Fruit fly (Drosophila melanogaster) whole organism, embryonic: Measurements from ENCODE around the gene CG13893.

Experiments
- Abd-B ChIP-seq: fragments of 200-800 bp; sonication (Bioruptor generic); optimal IDR thresholded peaks from 2 replicates; lab custom pipeline; 2018; ENCODE audit warnings: missing biosample characterization, mild to moderate bottlenecking, missing genetic modification characterization, moderate library complexity
- Aef1 ChIP-seq: fragments of 200-800 bp; sonication (Bioruptor generic); IDR thresholded peaks from 3 replicates; pipeline ENCODE4 v1.3.6; 2022; ENCODE audit warnings: missing biosample characterization, missing genetic modification characterization
- CG11085 ChIP-seq: fragments of 200-800 bp; sonication (Bioruptor generic); IDR thresholded peaks from 2 replicates; pipeline ENCODE4 v1.3.6; 2022; ENCODE audit warnings: missing biosample characterization, missing genetic modification characterization
- CG12155 ChIP-seq: fragments of 200-800 bp; sonication (Bioruptor generic); optimal IDR thresholded peaks from 3 replicates; lab custom pipeline; 2016; ENCODE audit warnings: missing biosample characterization, missing genetic modification characterization
- CG12391 ChIP-seq: fragments of 200-800 bp; sonication (Bioruptor generic); optimal IDR thresholded peaks from 3 replicates; lab custom pipeline; 2018; ENCODE audit warnings: missing biosample characterization, mild to moderate bottlenecking, missing genetic modification characterization, moderate library complexity
- CG14965 ChIP-seq: fragments of 200-800 bp; sonication (Bioruptor generic); optimal IDR thresholded peaks from 2 replicates; lab custom pipeline; 2016; ENCODE audit warnings: missing biosample characterization, missing genetic modification characterization, borderline replicate concordance
- CG17385 ChIP-seq: fragments of 200-800 bp; sonication (Bioruptor generic); optimal IDR thresholded peaks from 3 replicates; lab custom pipeline; 2018; ENCODE audit warnings: missing biosample characterization, mild to moderate bottlenecking, missing genetic modification characterization
- CG17829 ChIP-seq: fragments of 200-800 bp; optimal IDR thresholded peaks from 2 replicates; lab custom pipeline; 2019; ENCODE audit warnings: missing biosample characterization, mild to moderate bottlenecking, missing genetic modification characterization, moderate library complexity
- CG34422 ChIP-seq: fragments of 200-800 bp; sonication (Bioruptor generic); IDR thresholded peaks from 3 replicates; pipeline ENCODE4 v1.3.6; 2022; ENCODE audit warnings: missing biosample characterization, missing genetic modification characterization
- CG4424 ChIP-seq: fragments of 200-800 bp; sonication (Bioruptor generic); optimal IDR thresholded peaks from 3 replicates; lab custom pipeline; 2016; ENCODE audit warnings: missing biosample characterization, missing genetic modification characterization
- CG6813 ChIP-seq: fragments of 200-800 bp; sonication (Bioruptor generic); optimal IDR thresholded peaks from 2 replicates; lab custom pipeline; 2017; ENCODE audit warnings: missing biosample characterization, missing genetic modification characterization, mild to moderate bottlenecking, moderate library complexity, missing genetic modification reagents
- CG7357 ChIP-seq: fragments of 200-800 bp; sonication (Bioruptor generic); IDR thresholded peaks from 3 replicates; pipeline ENCODE4 v1.3.6; 2022; ENCODE audit warnings: missing biosample characterization, missing genetic modification characterization
- CG7963 ChIP-seq: fragments of 200-800 bp; sonication (Bioruptor generic); IDR thresholded peaks from 3 replicates; pipeline ENCODE4 v1.3.6; 2022; ENCODE audit warnings: missing biosample characterization, missing genetic modification characterization; ENCODE audit not compliant: partially characterized antibody
- CHES-1-like ChIP-seq: fragments of 200-800 bp; sonication (Bioruptor generic); optimal IDR thresholded peaks from 2 replicates; lab custom pipeline; 2016; ENCODE audit warnings: missing biosample characterization, missing genetic modification characterization
- Chrac-16 ChIP-seq: fragments of 200-800 bp; sonication (Bioruptor generic); optimal IDR thresholded peaks from 3 replicates; lab custom pipeline; 2016; ENCODE audit warnings: missing biosample characterization, missing genetic modification characterization
- D ChIP-seq, 2 experiments: fragments of 200-800 bp in 1 of 2; fragments of >200 bp in 1 of 2; sonication (Bioruptor generic) in 1 of 2; optimal IDR thresholded peaks; 2 replicates in 1 of 2; 3 replicates in 1 of 2; lab custom pipeline; 2017; ENCODE audit warnings: mild to moderate bottlenecking in 1 of 2, missing biosample characterization in 1 of 2, missing genetic modification characterization in 1 of 2, missing genetic modification reagents in 1 of 2
- D19B ChIP-seq: fragments of 200-800 bp; sonication (Bioruptor generic); optimal IDR thresholded peaks from 2 replicates; lab custom pipeline; 2017; ENCODE audit warnings: missing biosample characterization, mild to moderate bottlenecking, missing genetic modification characterization
- Dp ChIP-seq: fragments of 200-800 bp; sonication (Bioruptor generic); optimal IDR thresholded peaks from 2 replicates; lab custom pipeline; 2018; ENCODE audit warnings: missing biosample characterization, mild to moderate bottlenecking, missing genetic modification characterization, moderate library complexity
- Dref ChIP-seq: fragments of 200-800 bp; sonication (Bioruptor generic); IDR thresholded peaks from 2 replicates; pipeline ENCODE4 v1.3.6; 2022; ENCODE audit warnings: missing biosample characterization, missing genetic modification characterization
- Drgx ChIP-seq: fragments of 200-800 bp; sonication (Bioruptor generic); IDR thresholded peaks from 2 replicates; pipeline ENCODE4 v1.3.6; 2022; ENCODE audit warnings: missing biosample characterization, missing genetic modification characterization
- HLH4C ChIP-seq: fragments of 200-800 bp; sonication (Bioruptor generic); IDR thresholded peaks from 3 replicates; pipeline ENCODE4 v1.3.6; 2022; ENCODE audit warnings: missing biosample characterization, missing genetic modification characterization; ENCODE audit not compliant: partially characterized antibody
- Hmx ChIP-seq: fragments of 200-800 bp; sonication (Bioruptor generic); optimal IDR thresholded peaks from 2 replicates; lab custom pipeline; 2016; ENCODE audit warnings: missing biosample characterization, missing genetic modification characterization
- Optix ChIP-seq: fragments of 200-800 bp; sonication (Bioruptor generic); IDR thresholded peaks from 3 replicates; pipeline ENCODE4 v1.3.6; 2022; ENCODE audit warnings: missing biosample characterization, missing genetic modification characterization
- Rfx ChIP-seq: fragments of 200-800 bp; sonication (Bioruptor generic); IDR thresholded peaks from 2 replicates; pipeline ENCODE4 v1.3.6; 2022; ENCODE audit warnings: missing biosample characterization, missing genetic modification characterization
- Sry-δ ChIP-seq: fragments of 200-800 bp; sonication (Bioruptor generic); optimal IDR thresholded peaks from 2 replicates; lab custom pipeline; 2016; ENCODE audit warnings: missing biosample characterization, missing genetic modification characterization
- ab ChIP-seq: fragments of 200-800 bp; sonication (Bioruptor generic); optimal IDR thresholded peaks from 2 replicates; lab custom pipeline; 2016; ENCODE audit warnings: missing biosample characterization, missing genetic modification characterization
- bcd ChIP-seq: fragments of 200-800 bp; sonication (Bioruptor generic); optimal IDR thresholded peaks from 2 replicates; lab custom pipeline; 2017; ENCODE audit warnings: missing biosample characterization, mild to moderate bottlenecking, missing genetic modification characterization
- cas ChIP-seq: fragments of 200-800 bp; sonication (Bioruptor generic); IDR thresholded peaks from 2 replicates; pipeline ENCODE4 v1.3.6; 2022; ENCODE audit warnings: missing biosample characterization, missing genetic modification characterization
- croc ChIP-seq: fragments of 200-800 bp; sonication (Bioruptor generic); conservative IDR thresholded peaks from 3 replicates; pipeline ENCODE4 v1.3.6; 2022; ENCODE audit warnings: missing biosample characterization, missing genetic modification characterization
- dati ChIP-seq: fragments of 200-800 bp; sonication (Bioruptor generic); IDR thresholded peaks from 2 replicates; pipeline ENCODE4 v1.3.6; 2022; ENCODE audit warnings: missing biosample characterization, missing genetic modification characterization
- dpn ChIP-seq, 2 experiments: fragments of 200-800 bp; sonication (Bioruptor generic); optimal IDR thresholded peaks; 3 replicates each; lab custom pipeline; 2016; ENCODE audit warnings: missing biosample characterization in 2 of 2, missing genetic modification characterization in 2 of 2
- ems ChIP-seq: fragments of 200-800 bp; sonication (Bioruptor generic); optimal IDR thresholded peaks from 3 replicates; lab custom pipeline; 2016; ENCODE audit warnings: missing biosample characterization, missing genetic modification characterization
- esg ChIP-seq: fragments of 200-800 bp; sonication (Bioruptor generic); conservative IDR thresholded peaks from 2 replicates; pipeline ENCODE4 v1.3.6; 2022; ENCODE audit warnings: missing biosample characterization, missing genetic modification characterization
- grn ChIP-seq: fragments of 200-800 bp; sonication (Bioruptor generic); optimal IDR thresholded peaks from 3 replicates; lab custom pipeline; 2017; ENCODE audit warnings: missing biosample characterization, missing genetic modification characterization
- gsb ChIP-seq: fragments of 200-800 bp; sonication (Bioruptor generic); IDR thresholded peaks from 2 replicates; pipeline ENCODE4 v1.3.6; 2022; ENCODE audit warnings: missing biosample characterization, missing genetic modification characterization
- hth ChIP-seq: fragments of >200 bp; optimal IDR thresholded peaks from 2 replicates; lab custom pipeline; 2017; ENCODE audit warnings: inconsistent platforms
- jigr1 ChIP-seq: fragments of 200-800 bp; sonication (Bioruptor generic); IDR thresholded peaks from 3 replicates; pipeline ENCODE4 v1.3.6; 2022; ENCODE audit warnings: missing biosample characterization, missing genetic modification characterization
- lilli ChIP-seq: fragments of 200-800 bp; sonication (Bioruptor generic); optimal IDR thresholded peaks from 3 replicates; lab custom pipeline; 2016; ENCODE audit warnings: missing biosample characterization, missing genetic modification characterization
- maf-S ChIP-seq: fragments of 200-800 bp; sonication (Bioruptor generic); optimal IDR thresholded peaks from 2 replicates; lab custom pipeline; 2016; ENCODE audit warnings: missing biosample characterization, missing genetic modification characterization
- mld ChIP-seq: fragments of 200-800 bp; sonication (Bioruptor generic); IDR thresholded peaks from 3 replicates; pipeline ENCODE4 v1.3.6; 2022; ENCODE audit warnings: missing biosample characterization, missing genetic modification characterization; ENCODE audit not compliant: partially characterized antibody
- nom ChIP-seq: fragments of 200-800 bp; sonication (Bioruptor generic); optimal IDR thresholded peaks from 2 replicates; lab custom pipeline; 2017; ENCODE audit warnings: missing biosample characterization, missing genetic modification characterization, mild to moderate bottlenecking, moderate library complexity, missing genetic modification reagents
- pzg ChIP-seq: fragments of 200-800 bp; sonication (Bioruptor generic); optimal IDR thresholded peaks from 3 replicates; lab custom pipeline; 2018; ENCODE audit warnings: missing biosample characterization, mild to moderate bottlenecking, missing genetic modification characterization, moderate library complexity
- ro ChIP-seq: fragments of 200-800 bp; sonication (Bioruptor generic); IDR thresholded peaks from 2 replicates; pipeline ENCODE4 v1.3.6; 2022; ENCODE audit warnings: missing biosample characterization, missing genetic modification characterization
- scrt ChIP-seq: fragments of 200-800 bp; sonication (Bioruptor generic); optimal IDR thresholded peaks from 2 replicates; lab custom pipeline; 2018; ENCODE audit warnings: missing biosample characterization, mild to moderate bottlenecking, missing genetic modification characterization, moderate library complexity
- sug ChIP-seq: fragments of 200-800 bp; optimal IDR thresholded peaks from 2 replicates; lab custom pipeline; 2019; ENCODE audit warnings: missing biosample characterization, mild to moderate bottlenecking, missing genetic modification characterization, moderate library complexity
- tgo ChIP-seq: fragments of 200-800 bp; sonication (Bioruptor generic); IDR thresholded peaks from 3 replicates; pipeline ENCODE4 v1.3.6; 2022; ENCODE audit warnings: missing biosample characterization, missing genetic modification characterization
- trem ChIP-seq: fragments of 200-800 bp; optimal IDR thresholded peaks from 3 replicates; lab custom pipeline; 2019; ENCODE audit warnings: missing biosample characterization, mild to moderate bottlenecking, missing genetic modification characterization, moderate library complexity
- vvl ChIP-seq: fragments of 200-800 bp; sonication (Bioruptor generic); IDR thresholded peaks from 2 replicates; pipeline ENCODE4 v1.3.6; 2022; ENCODE audit warnings: missing biosample characterization, missing genetic modification characterization
- yki ChIP-seq: fragments of >200 bp; optimal IDR thresholded peaks from 3 replicates; lab custom pipeline; 2018
- zfh1 ChIP-seq: fragments of 200-800 bp; sonication (Bioruptor generic); IDR thresholded peaks from 3 replicates; pipeline ENCODE4 v1.3.6; 2022; ENCODE audit warnings: missing biosample characterization, missing genetic modification characterization
- zfh2 ChIP-seq: fragments of 200-800 bp; sonication (Bioruptor generic); optimal IDR thresholded peaks from 2 replicates; lab custom pipeline; 2016; ENCODE audit warnings: missing biosample characterization, missing genetic modification characterization

Gene CG13893

dm6 chr3L:636434-636833 lies 32.6 kb upstream of the CG13893 start (continued):
- 0 out of 3 replicates have a peak, but pooled peaks have one; percentile 16 for TF ChIP-seq jigr1 (GFP tag; lab: Robert Waterston, UW)
- peak; percentile 66 for TF ChIP-seq trem (tag; lab: Kevin White, UChicago)
- peak; percentile 31 for TF ChIP-seq maf-S (GFP tag; lab: Kevin White, UChicago)
- TF ChIP-seq CG17829 (tag; lab: Kevin White, UChicago) = peak; percentile 72
- no peak for TF ChIP-seq pzg (GFP tag; lab: Kevin White, UChicago)
- peak; percentile 60; the same call in 1 of the 3 replicates for TF ChIP-seq Optix (GFP tag; lab: Robert Waterston, UW)
- TF ChIP-seq dati = no peak
- no peak for TF ChIP-seq nom (GFP tag; lab: Kevin White, UChicago)
- no peak for TF ChIP-seq scrt
- peak; percentile 35 for TF ChIP-seq ems (GFP tag; lab: Kevin White, UChicago)
- TF ChIP-seq Hmx = no peak
- TF ChIP-seq grn (GFP tag; lab: Kevin White, UChicago) = no peak
- TF ChIP-seq ro (GFP tag; lab: Robert Waterston, UW) = peak; percentile 21; the same call in 1 of the 2 replicates
- TF ChIP-seq CG7963 (GFP tag; lab: Robert Waterston, UW) = no peak
- TF ChIP-seq HLH4C = no peak
- no peak for TF ChIP-seq Sry-δ
- peak; percentile 60 for TF ChIP-seq CG12391
- TF ChIP-seq CG34422 (GFP tag; lab: Robert Waterston, UW) = peak; percentile 71; the same call in 2 of the 3 replicates
- peak; percentile 64 for TF ChIP-seq tgo (GFP tag; lab: Robert Waterston, UW)
- TF ChIP-seq sug = no peak
- TF ChIP-seq dpn (GFP tag; optimal IDR thresholded peaks at IDR 0.05; lab: Kevin White, UChicago) = peak; percentile 46 to 70
- peak; percentile 63 for TF ChIP-seq esg (GFP tag; lab: Robert Waterston, UW)
- peak; percentile 75 for TF ChIP-seq CG4424 (GFP tag; lab: Kevin White, UChicago)
- peak; percentile 15 for TF ChIP-seq Abd-B
- peak; percentile 36 for TF ChIP-seq Rfx (GFP tag; lab: Robert Waterston, UW)
- peak; percentile 98 for TF ChIP-seq Drgx (GFP tag; lab: Robert Waterston, UW)
- no peak for TF ChIP-seq D (optimal IDR thresholded peaks at IDR 0.05; lab: Kevin White, UChicago)
- TF ChIP-seq D (GFP tag; optimal IDR thresholded peaks at IDR 0.05; lab: Kevin White, UChicago) = peak; percentile 73
- peak; percentile 43 for TF ChIP-seq CG17385 (GFP tag; lab: Kevin White, UChicago)
- no peak for TF ChIP-seq gsb (GFP tag; lab: Robert Waterston, UW)
- no peak for TF ChIP-seq mld (GFP tag; lab: Robert Waterston, UW)
- peak; percentile 50 for TF ChIP-seq CG6813 (GFP tag; lab: Kevin White, UChicago)
- TF ChIP-seq D19B = no peak
- TF ChIP-seq zfh1 (GFP tag; lab: Robert Waterston, UW) = peak; percentile 90
- peak; percentile 28 for TF ChIP-seq CG12155 (GFP tag; lab: Kevin White, UChicago)
- no peak for TF ChIP-seq Dp (GFP tag; lab: Kevin White, UChicago)
- TF ChIP-seq CHES-1-like (GFP tag; lab: Kevin White, UChicago) = no peak
- no peak for TF ChIP-seq Dref (GFP tag; lab: Robert Waterston, UW)
- TF ChIP-seq bcd (GFP tag; lab: Kevin White, UChicago) = peak; percentile 29
- TF ChIP-seq lilli (GFP tag; lab: Kevin White, UChicago) = peak; percentile 64
- no peak for TF ChIP-seq Aef1 (GFP tag; lab: Robert Waterston, UW)
- TF ChIP-seq ab (GFP tag; lab: Kevin White, UChicago) = peak; percentile 12
- no peak for TF ChIP-seq yki (lab: Kevin White, UChicago)
- no peak for TF ChIP-seq zfh2
- TF ChIP-seq CG7357 = peak; percentile 51; the same call in 2 of the 3 replicates
- TF ChIP-seq Chrac-16 (GFP tag; lab: Kevin White, UChicago) = peak; percentile 51
- no peak for TF ChIP-seq hth (lab: Kevin White, UChicago)
- peak; percentile 82 for TF ChIP-seq vvl (GFP tag; lab: Robert Waterston, UW)
- TF ChIP-seq croc = peak; percentile 50
- TF ChIP-seq cas (GFP tag; lab: Robert Waterston, UW) = no peak
- TF ChIP-seq CG11085 = 0 out of 2 replicates have a peak, but pooled peaks have one; percentile 21
- TF ChIP-seq CG14965 (GFP tag; lab: Kevin White, UChicago) = no peak
